Fruit fly (Drosophila melanogaster) whole organism, adult: ENCODE measurements around the gene RabGGTa.

Experiments used
- CG1620 ChIP-seq: fragments of 200-800 bp; sonication (Bioruptor generic); optimal IDR thresholded peaks from 2 replicates; lab custom pipeline; 2016; ENCODE audit warnings: missing biosample characterization, missing genetic modification characterization
- Clk ChIP-seq: fragments of 200-800 bp; sonication (Bioruptor generic); optimal IDR thresholded peaks from 2 replicates; lab custom pipeline; 2017; ENCODE audit warnings: missing biosample characterization, missing genetic modification characterization
- Hr96 ChIP-seq: fragments of 200-800 bp; sonication (Bioruptor generic); optimal IDR thresholded peaks from 2 replicates; lab custom pipeline; 2016; ENCODE audit warnings: missing biosample characterization, missing genetic modification characterization
- cnc ChIP-seq, 2 experiments: fragments of >200 bp; optimal IDR thresholded peaks; 2 replicates each; lab custom pipeline; 2017
- ovo ChIP-seq: fragments of 200-800 bp; sonication (Bioruptor generic); optimal IDR thresholded peaks from 2 replicates; lab custom pipeline; 2016; ENCODE audit warnings: missing biosample characterization, missing genetic modification characterization
- pad ChIP-seq: fragments of 200-800 bp; sonication (Bioruptor generic); optimal IDR thresholded peaks from 3 replicates; lab custom pipeline; 2017; ENCODE audit warnings: missing biosample characterization, missing genetic modification characterization, mild to moderate bottlenecking, moderate library complexity, missing genetic modification reagents

DNA sequence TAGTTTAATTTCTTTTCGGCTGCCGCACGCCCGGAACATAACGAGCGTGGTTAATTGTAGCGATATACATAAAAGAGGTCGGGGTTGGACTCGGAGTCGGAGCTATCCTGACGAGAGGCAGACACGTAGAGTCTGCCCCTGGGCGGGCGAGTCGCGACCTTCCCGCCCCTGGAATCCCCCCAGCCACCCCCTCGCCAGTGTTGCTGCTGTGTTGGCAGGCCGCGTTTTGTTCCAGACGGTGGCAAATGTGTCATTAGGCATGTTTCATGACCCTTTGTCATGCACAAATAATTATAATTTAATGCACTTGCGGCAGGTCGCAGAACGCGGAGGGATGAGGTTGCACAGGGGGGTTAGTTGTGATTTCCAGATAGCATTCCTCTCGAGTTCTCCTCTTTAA is 22.4 kb upstream of the RabGGTa start:
- no peak for TF ChIP-seq cnc (optimal IDR thresholded peaks at IDR 0.05; lab: Kevin White, UChicago)
- no peak for TF ChIP-seq Hr96 (GFP tag; lab: Kevin White, UChicago)
- no peak for TF ChIP-seq CG1620
- TF ChIP-seq Clk (GFP tag; lab: Kevin White, UChicago): no peak
- TF ChIP-seq pad: no peak
- no peak for TF ChIP-seq ovo (GFP tag; lab: Kevin White, UChicago)
